Fruit fly (Drosophila melanogaster): ENCODE measurements around the gene CG42752.

The CG42752 gene

dm6 chr2L:18705617-18706046 is 34.3 kb downstream of the CG42752 start, which contains the start of gene Jwa (continued):
- TF ChIP-seq CG2202 (tag; optimal IDR thresholded peaks at IDR 0.05) (peak; percentile 91), nau (GFP tag; optimal IDR thresholded peaks at IDR 0.05) (no peak), CG2875 (GFP tag; optimal IDR thresholded peaks at IDR 0.05) (peak; percentile 68), tio (GFP tag; optimal IDR thresholded peaks at IDR 0.05) (peak; percentile 95), Dfd (GFP tag; optimal IDR thresholded peaks at IDR 0.05) (no peak), tup (GFP tag; optimal IDR thresholded peaks at IDR 0.05) (peak; percentile 67), dm (GFP tag; optimal IDR thresholded peaks at IDR 0.05) (peak; percentile 92), CG11247 (GFP tag; IDR thresholded peaks at IDR 0.05) (peak; percentile 87), CG18476 (GFP tag; optimal IDR thresholded peaks at IDR 0.05) (peak; percentile 79), Sox100B (GFP tag; optimal IDR thresholded peaks at IDR 0.05) (peak; percentile 78), prd (optimal IDR thresholded peaks at IDR 0.05) (no peak), prd (GFP tag; IDR thresholded peaks at IDR 0.05) (peak; percentile 95), Dref (GFP tag; IDR thresholded peaks at IDR 0.05) (peak; percentile 68), Atf-2 (GFP tag; optimal IDR thresholded peaks at IDR 0.05) (peak; percentile 90), cad (GFP tag; optimal IDR thresholded peaks at IDR 0.05) (no peak), CG11723 (GFP tag; optimal IDR thresholded peaks at IDR 0.05) (peak; percentile 75), fd96Cb (tag; optimal IDR thresholded peaks at IDR 0.05) (peak; percentile 87), Dp (GFP tag; optimal IDR thresholded peaks at IDR 0.05) (peak; percentile 83), Dad (GFP tag; optimal IDR thresholded peaks at IDR 0.05) (peak; percentile 76), Nf-YB (GFP tag; optimal IDR thresholded peaks at IDR 0.05) (peak; percentile 80), sens-2 (GFP tag; IDR thresholded peaks at IDR 0.05) (peak; percentile 86), CG31388 (GFP tag; optimal IDR thresholded peaks at IDR 0.05) (peak; percentile 68), E2f2 (GFP tag; IDR thresholded peaks at IDR 0.05) (peak; percentile 89), B-H1 (GFP tag; IDR thresholded peaks at IDR 0.05) (peak; percentile 80), CG15479 (GFP tag; optimal IDR thresholded peaks at IDR 0.05) (no peak), crc (GFP tag; optimal IDR thresholded peaks at IDR 0.05) (peak; percentile 79), chif (GFP tag; optimal IDR thresholded peaks at IDR 0.05) (peak; percentile 94), CG6654 (GFP tag; optimal IDR thresholded peaks at IDR 0.05) (peak; percentile 37), CG6854 (GFP tag; optimal IDR thresholded peaks at IDR 0.05) (peak; percentile 65), CG12236 (GFP tag; optimal IDR thresholded peaks at IDR 0.05) (peak; percentile 79), dpn (GFP tag; optimal IDR thresholded peaks at IDR 0.05) (peak; percentile 89 to 98), CG30431 (GFP tag; optimal IDR thresholded peaks at IDR 0.05) (peak; percentile 96), Usf (GFP tag; optimal IDR thresholded peaks at IDR 0.05) (peak; percentile 66), grau (tag; optimal IDR thresholded peaks at IDR 0.05) (peak; percentile 94), so (GFP tag; IDR thresholded peaks at IDR 0.05) (peak; percentile 84; the same call in 2 of the 3 replicates), CG4617 (GFP tag; optimal IDR thresholded peaks at IDR 0.05; ENCODE audit: borderline replicate concordance) (peak; percentile 97), zen2 (GFP tag; IDR thresholded peaks at IDR 0.05; ENCODE audit: partially characterized antibody) (peak; percentile 98; the same call in 2 of the 3 replicates), Tbp (GFP tag; optimal IDR thresholded peaks at IDR 0.05) (no peak), gsb (GFP tag; IDR thresholded peaks at IDR 0.05) (peak; percentile 74), CG13894 (tag; optimal IDR thresholded peaks at IDR 0.05) (peak; percentile 85), kah (GFP tag; optimal IDR thresholded peaks at IDR 0.05) (no peak), CG13287 (GFP tag; IDR thresholded peaks at IDR 0.05; ENCODE audit: partially characterized antibody) (peak; percentile 100), run (tag; optimal IDR thresholded peaks at IDR 0.05) (peak; percentile 31), CG34376 (GFP tag; optimal IDR thresholded peaks at IDR 0.05) (peak; percentile 87), ab (GFP tag; optimal IDR thresholded peaks at IDR 0.05) (peak; percentile 80), jumu (GFP tag; optimal IDR thresholded peaks at IDR 0.05) (peak; percentile 88), sim (GFP tag; IDR thresholded peaks at IDR 0.05) (peak; percentile 63; the same call in 1 of the 2 replicates), Atf3 (GFP tag; optimal IDR thresholded peaks at IDR 0.05) (peak; percentile 92), CG4424 (GFP tag; optimal IDR thresholded peaks at IDR 0.05) (peak; percentile 84), B-H2 (GFP tag; optimal IDR thresholded peaks at IDR 0.05) (peak; percentile 94), Dip3 (GFP tag; optimal IDR thresholded peaks at IDR 0.05) (peak; percentile 94)

All from whole organism, embryonic.